Fruit fly (Drosophila melanogaster) whole organism, embryonic: ENCODE data around the gene Jarid2.

Experiments used
- Aef1 ChIP-seq: fragments of 200-800 bp; sonication (Bioruptor generic); IDR thresholded peaks from 3 replicates; pipeline ENCODE4 v1.3.6; 2022; ENCODE audit warnings: missing biosample characterization, missing genetic modification characterization
- Atf6 ChIP-seq: fragments of 200-800 bp; sonication (Bioruptor generic); IDR thresholded peaks from 2 replicates; pipeline ENCODE4 v1.3.6; 2022; ENCODE audit warnings: missing biosample characterization, missing genetic modification characterization
- B-H1 ChIP-seq: fragments of 200-800 bp; sonication (Bioruptor generic); IDR thresholded peaks from 3 replicates; pipeline ENCODE4 v1.3.6; 2022; ENCODE audit warnings: missing biosample characterization, missing genetic modification characterization
- B-H2 ChIP-seq: fragments of 200-800 bp; sonication (Bioruptor generic); optimal IDR thresholded peaks from 2 replicates; lab custom pipeline; 2018; ENCODE audit warnings: missing biosample characterization, mild to moderate bottlenecking, missing genetic modification characterization
- C15 ChIP-seq: fragments of 200-800 bp; sonication (Bioruptor generic); IDR thresholded peaks from 3 replicates; pipeline ENCODE4 v1.3.6; 2022; ENCODE audit warnings: missing biosample characterization, missing genetic modification characterization
- CG10274 ChIP-seq: fragments of 200-800 bp; sonication (Bioruptor generic); optimal IDR thresholded peaks from 3 replicates; lab custom pipeline; 2017; ENCODE audit warnings: missing biosample characterization, mild to moderate bottlenecking, missing genetic modification characterization
- CG11247 ChIP-seq: fragments of 200-800 bp; sonication (Bioruptor generic); IDR thresholded peaks from 2 replicates; pipeline ENCODE4 v1.3.6; 2022; ENCODE audit warnings: missing biosample characterization, missing genetic modification characterization
- CG12155 ChIP-seq: fragments of 200-800 bp; sonication (Bioruptor generic); optimal IDR thresholded peaks from 3 replicates; lab custom pipeline; 2016; ENCODE audit warnings: missing biosample characterization, missing genetic modification characterization
- CG12219 ChIP-seq: fragments of 200-800 bp; sonication (Bioruptor generic); optimal IDR thresholded peaks from 3 replicates; lab custom pipeline; 2018; ENCODE audit warnings: missing biosample characterization, mild to moderate bottlenecking, missing genetic modification characterization
- CG12769 ChIP-seq: fragments of 200-800 bp; sonication (Bioruptor generic); optimal IDR thresholded peaks from 2 replicates; lab custom pipeline; 2019; ENCODE audit warnings: missing biosample characterization, mild to moderate bottlenecking, missing genetic modification characterization, moderate library complexity
- CG17186 ChIP-seq: fragments of 200-800 bp; sonication (Bioruptor generic); optimal IDR thresholded peaks from 3 replicates; lab custom pipeline; 2017; ENCODE audit warnings: missing biosample characterization, missing genetic modification reagents, missing genetic modification characterization
- CG17361 ChIP-seq: fragments of 200-800 bp; sonication (Bioruptor generic); IDR thresholded peaks from 3 replicates; pipeline ENCODE4 v1.3.6; 2022; ENCODE audit warnings: missing biosample characterization, missing genetic modification characterization
- CG30431 ChIP-seq: fragments of 200-800 bp; sonication (Bioruptor generic); optimal IDR thresholded peaks from 2 replicates; lab custom pipeline; 2017; ENCODE audit warnings: missing biosample characterization, missing genetic modification characterization
- CG32772 ChIP-seq: fragments of 200-800 bp; sonication (Bioruptor generic); IDR thresholded peaks from 2 replicates; pipeline ENCODE4 v1.3.6; 2022; ENCODE audit warnings: missing biosample characterization, missing genetic modification characterization
- CG3407 ChIP-seq: fragments of 200-800 bp; sonication (Bioruptor generic); optimal IDR thresholded peaks from 2 replicates; lab custom pipeline; 2018; ENCODE audit warnings: missing biosample characterization, mild to moderate bottlenecking, missing genetic modification characterization
- CG6765 ChIP-seq: fragments of 200-800 bp; sonication (Bioruptor generic); optimal IDR thresholded peaks from 3 replicates; lab custom pipeline; 2017; ENCODE audit warnings: missing biosample characterization, mild to moderate bottlenecking, missing genetic modification characterization
- CG7271 ChIP-seq: fragments of 200-800 bp; sonication (Bioruptor generic); optimal IDR thresholded peaks from 2 replicates; lab custom pipeline; 2018; ENCODE audit warnings: missing biosample characterization, mild to moderate bottlenecking, missing genetic modification characterization, moderate library complexity
- CG7839 ChIP-seq: fragments of 200-800 bp; sonication (Bioruptor generic); optimal IDR thresholded peaks from 3 replicates; lab custom pipeline; 2018; ENCODE audit warnings: missing biosample characterization, mild to moderate bottlenecking, missing genetic modification characterization, moderate library complexity
- CG8924 ChIP-seq: fragments of 200-800 bp; optimal IDR thresholded peaks from 3 replicates; lab custom pipeline; 2019; ENCODE audit warnings: missing biosample characterization, mild to moderate bottlenecking, missing genetic modification characterization, moderate library complexity
- CoRest ChIP-seq: fragments of 200-800 bp; sonication (Bioruptor generic); optimal IDR thresholded peaks from 3 replicates; lab custom pipeline; 2018; ENCODE audit warnings: missing biosample characterization, mild to moderate bottlenecking, missing genetic modification characterization, moderate library complexity
- Dad ChIP-seq: fragments of 200-800 bp; sonication (Bioruptor generic); optimal IDR thresholded peaks from 3 replicates; lab custom pipeline; 2016; ENCODE audit warnings: missing biosample characterization, missing genetic modification characterization
- Deaf1 ChIP-seq: fragments of 200-800 bp; optimal IDR thresholded peaks from 3 replicates; lab custom pipeline; 2019; ENCODE audit warnings: missing biosample characterization, mild to moderate bottlenecking, missing genetic modification characterization, moderate library complexity
- Drgx ChIP-seq: fragments of 200-800 bp; sonication (Bioruptor generic); IDR thresholded peaks from 2 replicates; pipeline ENCODE4 v1.3.6; 2022; ENCODE audit warnings: missing biosample characterization, missing genetic modification characterization
- E2f1 ChIP-seq: fragments of 200-800 bp; sonication (Bioruptor generic); IDR thresholded peaks from 2 replicates; pipeline ENCODE4 v1.3.6; 2022; ENCODE audit warnings: missing biosample characterization, missing genetic modification characterization
- E2f2 ChIP-seq: fragments of 200-800 bp; sonication (Bioruptor generic); IDR thresholded peaks from 2 replicates; pipeline ENCODE4 v1.3.6; 2022; ENCODE audit warnings: missing biosample characterization, missing genetic modification characterization
- Hmx ChIP-seq: fragments of 200-800 bp; sonication (Bioruptor generic); optimal IDR thresholded peaks from 2 replicates; lab custom pipeline; 2016; ENCODE audit warnings: missing biosample characterization, missing genetic modification characterization
- Hr78 ChIP-seq, 2 experiments: fragments of 200-800 bp in 1 of 2; fragments of >200 bp in 1 of 2; sonication (Bioruptor generic) in 1 of 2; optimal IDR thresholded peaks; 2 replicates each; lab custom pipeline; 2017 to 2019; ENCODE audit warnings: missing biosample characterization in 2 of 2, missing genetic modification characterization in 2 of 2, mild to moderate bottlenecking in 1 of 2, moderate library complexity in 1 of 2
- Jarid2 ChIP-seq: fragments of 200-800 bp; sonication (Bioruptor generic); optimal IDR thresholded peaks from 3 replicates; lab custom pipeline; 2017; ENCODE audit warnings: mild to moderate bottlenecking, missing biosample characterization, missing genetic modification reagents, missing genetic modification characterization
- MTF-1 ChIP-seq: fragments of 200-800 bp; sonication (Bioruptor generic); optimal IDR thresholded peaks from 2 replicates; lab custom pipeline; 2018; ENCODE audit warnings: missing biosample characterization, mild to moderate bottlenecking, missing genetic modification characterization, borderline replicate concordance
- Med ChIP-seq: fragments of 200-800 bp; sonication (Bioruptor generic); peaks from one replicate; lab custom pipeline; 2016; ENCODE audit warnings: missing biosample characterization, missing genetic modification characterization, mild to moderate bottlenecking, inconsistent platforms, moderate library complexity
- Poxn ChIP-seq: fragments of 200-800 bp; sonication (Bioruptor generic); IDR thresholded peaks from 2 replicates; pipeline ENCODE4 v1.3.6; 2022; ENCODE audit warnings: missing biosample characterization, missing genetic modification characterization
- Ptx1 ChIP-seq: fragments of 200-800 bp; sonication (Bioruptor generic); IDR thresholded peaks from 2 replicates; pipeline ENCODE4 v1.3.6; 2022; ENCODE audit warnings: missing biosample characterization, missing genetic modification characterization
- Sin3A ChIP-seq: fragments of >200 bp; optimal IDR thresholded peaks from 2 replicates; lab custom pipeline; 2018
- Usf ChIP-seq: fragments of 200-800 bp; sonication (Bioruptor generic); optimal IDR thresholded peaks from 2 replicates; lab custom pipeline; 2017; ENCODE audit warnings: missing genotype, missing biosample characterization, missing genetic modification characterization
- crol ChIP-seq: fragments of 200-800 bp; sonication (Bioruptor generic); IDR thresholded peaks from 2 replicates; pipeline ENCODE4 v1.3.6; 2022; ENCODE audit warnings: missing biosample characterization, missing genetic modification characterization
- gce ChIP-seq: fragments of 200-800 bp; sonication (Bioruptor generic); IDR thresholded peaks from 3 replicates; pipeline ENCODE4 v1.3.6; 2022; ENCODE audit warnings: missing biosample characterization, missing genetic modification characterization
- gcm2 ChIP-seq: fragments of 200-800 bp; sonication (Bioruptor generic); optimal IDR thresholded peaks from 2 replicates; lab custom pipeline; 2016; ENCODE audit warnings: missing biosample characterization, missing genetic modification characterization
- gsb-n ChIP-seq: fragments of 200-800 bp; sonication (Bioruptor generic); optimal IDR thresholded peaks from 3 replicates; lab custom pipeline; 2018; ENCODE audit warnings: missing biosample characterization, mild to moderate bottlenecking, missing genetic modification characterization
- ham ChIP-seq: fragments of 200-800 bp; sonication (Bioruptor generic); IDR thresholded peaks from 2 replicates; pipeline ENCODE4 v1.3.6; 2022; ENCODE audit warnings: missing biosample characterization, missing genetic modification characterization
- jigr1 ChIP-seq: fragments of 200-800 bp; sonication (Bioruptor generic); IDR thresholded peaks from 3 replicates; pipeline ENCODE4 v1.3.6; 2022; ENCODE audit warnings: missing biosample characterization, missing genetic modification characterization
- jing ChIP-seq: fragments of 200-800 bp; sonication (Bioruptor generic); optimal IDR thresholded peaks from 2 replicates; lab custom pipeline; 2018; ENCODE audit warnings: missing biosample characterization, mild to moderate bottlenecking, missing genetic modification characterization
- onecut ChIP-seq: fragments of 200-800 bp; sonication (Bioruptor generic); IDR thresholded peaks from 2 replicates; pipeline ENCODE4 v1.3.6; 2022; ENCODE audit warnings: missing biosample characterization, missing genetic modification characterization
- otp ChIP-seq: fragments of 200-800 bp; sonication (Bioruptor generic); IDR thresholded peaks from 3 replicates; pipeline ENCODE4, ENCODE4 v1.3.6; 2022; ENCODE audit warnings: missing biosample characterization, missing genetic modification characterization
- pita ChIP-seq: fragments of 200-800 bp; sonication (Bioruptor generic); optimal IDR thresholded peaks from 2 replicates; lab custom pipeline; 2017; ENCODE audit warnings: missing biosample characterization, mild to moderate bottlenecking, missing genetic modification characterization
- run ChIP-seq: fragments of 200-800 bp; sonication (Bioruptor generic); optimal IDR thresholded peaks from 3 replicates; lab custom pipeline; 2018; ENCODE audit warnings: missing biosample characterization, mild to moderate bottlenecking, missing genetic modification characterization
- sd ChIP-seq: fragments of 200-800 bp; sonication (Bioruptor generic); optimal IDR thresholded peaks from 3 replicates; lab custom pipeline; 2018; ENCODE audit warnings: missing biosample characterization, mild to moderate bottlenecking, missing genetic modification characterization, moderate library complexity
- sens-2 ChIP-seq: fragments of 200-800 bp; sonication (Bioruptor generic); IDR thresholded peaks from 2 replicates; pipeline ENCODE4 v1.3.6; 2022; ENCODE audit warnings: missing biosample characterization, missing genetic modification characterization
- sima ChIP-seq: fragments of 200-800 bp; sonication (Bioruptor generic); optimal IDR thresholded peaks from 2 replicates; lab custom pipeline; 2016; ENCODE audit warnings: missing biosample characterization, missing genetic modification characterization
- sisA ChIP-seq: fragments of 200-800 bp; sonication (Bioruptor generic); IDR thresholded peaks from 2 replicates; pipeline ENCODE4 v1.3.6; 2022; ENCODE audit warnings: missing biosample characterization, missing genetic modification characterization
- sna ChIP-seq: fragments of 200-800 bp; sonication (Bioruptor generic); IDR thresholded peaks from 2 replicates; pipeline ENCODE4 v1.3.6; 2022; ENCODE audit warnings: missing biosample characterization, missing genetic modification characterization; ENCODE audit not compliant: partially characterized antibody
- twi ChIP-seq: fragments of 200-800 bp; optimal IDR thresholded peaks from 2 replicates; lab custom pipeline; 2019; ENCODE audit warnings: missing biosample characterization, mild to moderate bottlenecking, missing genetic modification characterization, moderate library complexity
- zfh2 ChIP-seq: fragments of 200-800 bp; sonication (Bioruptor generic); optimal IDR thresholded peaks from 2 replicates; lab custom pipeline; 2016; ENCODE audit warnings: missing biosample characterization, missing genetic modification characterization

The Jarid2 gene

DNA sequence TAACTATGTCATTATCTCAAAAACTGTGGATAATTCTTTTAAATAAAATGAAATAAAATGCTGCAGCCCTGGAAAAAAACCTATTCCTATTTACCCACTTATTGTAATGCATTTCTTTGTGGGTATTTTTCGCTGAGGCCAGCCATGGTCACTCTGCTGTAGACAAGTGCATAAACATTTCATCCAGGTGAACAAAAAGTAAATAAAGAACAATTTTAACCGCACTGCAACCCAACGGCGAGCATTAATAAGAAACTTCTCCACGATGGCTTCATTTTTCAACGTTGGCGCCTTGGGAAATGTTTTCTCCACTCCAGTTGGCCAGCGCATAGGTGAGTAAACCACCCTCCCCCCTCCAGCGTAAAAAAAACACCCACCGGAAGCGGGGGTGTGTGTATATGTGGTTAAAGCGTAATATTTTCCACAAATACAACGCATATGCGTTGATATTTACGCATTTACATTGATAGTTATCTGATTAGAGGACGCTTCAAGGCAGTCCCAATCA is 30.1 kb upstream of the Jarid2 start, which contains the start of gene CG3529 (continued):
- no peak for TF ChIP-seq CG7271
- no peak for TF ChIP-seq CG12155
- TF ChIP-seq CG10274: no peak
- TF ChIP-seq Deaf1 (tag; lab: Kevin White, UChicago): no peak
- no peak for TF ChIP-seq Hr78 (GFP tag; optimal IDR thresholded peaks at IDR 0.05; lab: Kevin White, UChicago)
- TF ChIP-seq Jarid2 (GFP tag; lab: Kevin White, UChicago): no peak
- TF ChIP-seq jing (GFP tag; lab: Kevin White, UChicago): no peak
- no peak for TF ChIP-seq sd
- peak; percentile 21 for TF ChIP-seq CG12769 (tag; lab: Kevin White, UChicago)
- TF ChIP-seq Dad (GFP tag; lab: Kevin White, UChicago): no peak
- TF ChIP-seq pita (GFP tag; lab: Kevin White, UChicago): no peak
- no peak for TF ChIP-seq Aef1 (GFP tag; lab: Robert Waterston, UW)
- TF ChIP-seq Drgx (GFP tag; lab: Robert Waterston, UW): no peak
- TF ChIP-seq sisA (GFP tag; lab: Robert Waterston, UW): no peak
- TF ChIP-seq ham: no peak
- peak; percentile 6 for TF ChIP-seq CG17186 (GFP tag; lab: Kevin White, UChicago)
- TF ChIP-seq CG11247 (GFP tag; lab: Robert Waterston, UW): no peak
- TF ChIP-seq CG6765 (GFP tag; lab: Kevin White, UChicago): peak; percentile 28
- no peak for TF ChIP-seq E2f1 (GFP tag; lab: Robert Waterston, UW)
- TF ChIP-seq E2f2 (GFP tag; lab: Robert Waterston, UW): peak; percentile 36
- no peak for TF ChIP-seq sna (GFP tag; lab: Robert Waterston, UW)
- TF ChIP-seq crol (GFP tag; lab: Robert Waterston, UW): peak; percentile 89
- TF ChIP-seq B-H1: no peak
- no peak for TF ChIP-seq Hmx (GFP tag; lab: Kevin White, UChicago)
- TF ChIP-seq B-H2: peak; percentile 64
- TF ChIP-seq C15 (GFP tag; lab: Robert Waterston, UW): no peak
- no peak for TF ChIP-seq CG3407 (GFP tag; lab: Kevin White, UChicago)
- TF ChIP-seq Ptx1 (GFP tag; lab: Robert Waterston, UW): no peak
- TF ChIP-seq CG32772: 0 out of 2 replicates have a peak, but pooled peaks have one; percentile 37
- no peak for TF ChIP-seq run (tag; lab: Kevin White, UChicago)
- TF ChIP-seq CG7839 (tag; lab: Kevin White, UChicago): peak; percentile 8
- no peak for TF ChIP-seq gce (GFP tag; lab: Robert Waterston, UW)
- no peak for TF ChIP-seq Poxn (GFP tag; lab: Robert Waterston, UW)
- peak; percentile 59 for TF ChIP-seq CG8924 (tag; lab: Kevin White, UChicago)
- peak; percentile 36 for TF ChIP-seq MTF-1 (GFP tag; lab: Kevin White, UChicago)
- TF ChIP-seq Usf: no peak
- TF ChIP-seq sima: no peak
- TF ChIP-seq CG12219 (GFP tag; lab: Kevin White, UChicago): peak; percentile 4
- peak; percentile 81 for TF ChIP-seq Med (GFP tag; lab: Kevin White, UChicago)
- no peak for TF ChIP-seq gcm2 (GFP tag; lab: Kevin White, UChicago)
- TF ChIP-seq CG17361: 0 out of 3 replicates have a peak, but pooled peaks have one; percentile 19
- no peak for TF ChIP-seq twi (tag; lab: Kevin White, UChicago)
- TF ChIP-seq jigr1 (GFP tag; lab: Robert Waterston, UW): no peak
- no peak for TF ChIP-seq zfh2 (GFP tag; lab: Kevin White, UChicago)
- TF ChIP-seq onecut: no peak; the same call in 1 of the 2 replicates
- no peak for TF ChIP-seq sens-2 (GFP tag; lab: Robert Waterston, UW)
- no peak for TF ChIP-seq Atf6 (GFP tag; lab: Robert Waterston, UW)
- no peak for TF ChIP-seq otp
- no peak for TF ChIP-seq gsb-n
- peak; percentile 49 for TF ChIP-seq CoRest (tag; lab: Kevin White, UChicago)
- TF ChIP-seq Sin3A (lab: Kevin White, UChicago): peak; percentile 25
- no peak for TF ChIP-seq CG30431 (GFP tag; lab: Kevin White, UChicago)
